Fruit fly (Drosophila melanogaster) whole organism, embryonic: ENCODE measurements around the gene CG33947.

Experiments
- Asciz ChIP-seq: fragments of 200-800 bp; sonication (Bioruptor generic); optimal IDR thresholded peaks from 2 replicates; lab custom pipeline; 2017; ENCODE audit warnings: missing biosample characterization, mild to moderate bottlenecking, missing genetic modification characterization, missing genetic modification reagents
- B-H2 ChIP-seq: fragments of 200-800 bp; sonication (Bioruptor generic); optimal IDR thresholded peaks from 2 replicates; lab custom pipeline; 2018; ENCODE audit warnings: missing biosample characterization, mild to moderate bottlenecking, missing genetic modification characterization
- CG10654 ChIP-seq: fragments of 200-800 bp; sonication (Bioruptor generic); optimal IDR thresholded peaks from 2 replicates; lab custom pipeline; 2016; ENCODE audit warnings: missing biosample characterization, missing genetic modification characterization
- CG14014 ChIP-seq: fragments of 200-800 bp; sonication (Bioruptor generic); IDR thresholded peaks from 2 replicates; pipeline ENCODE4 v1.3.6; 2022; ENCODE audit warnings: missing biosample characterization, missing genetic modification characterization
- CG14860 ChIP-seq: fragments of 200-800 bp; sonication (Bioruptor generic); IDR thresholded peaks from 3 replicates; pipeline ENCODE4 v1.3.6; 2022; ENCODE audit warnings: missing biosample characterization, missing genetic modification characterization; ENCODE audit not compliant: partially characterized antibody
- CG15269 ChIP-seq: fragments of 200-800 bp; sonication (Bioruptor generic); optimal IDR thresholded peaks from 2 replicates; lab custom pipeline; 2018; ENCODE audit warnings: missing biosample characterization, mild to moderate bottlenecking, missing genetic modification characterization, moderate library complexity
- CG16813 ChIP-seq: fragments of 200-800 bp; sonication (Bioruptor generic); IDR thresholded peaks from 3 replicates; pipeline ENCODE4 v1.3.6; 2022; ENCODE audit warnings: missing biosample characterization, missing genetic modification characterization; ENCODE audit not compliant: partially characterized antibody
- CG17802 ChIP-seq: fragments of 200-800 bp; sonication (Bioruptor generic); optimal IDR thresholded peaks from 2 replicates; lab custom pipeline; 2018; ENCODE audit warnings: missing biosample characterization, mild to moderate bottlenecking, missing genetic modification characterization, moderate library complexity
- CG18262 ChIP-seq: fragments of 200-800 bp; optimal IDR thresholded peaks from 3 replicates; lab custom pipeline; 2019; ENCODE audit warnings: missing biosample characterization, mild to moderate bottlenecking, missing genetic modification characterization, moderate library complexity
- CG2129 ChIP-seq: fragments of 200-800 bp; sonication (Bioruptor generic); IDR thresholded peaks from 2 replicates; pipeline ENCODE4 v1.3.6; 2022; ENCODE audit warnings: missing biosample characterization, missing genetic modification characterization; ENCODE audit not compliant: partially characterized antibody
- CG2889 ChIP-seq: fragments of 200-800 bp; sonication (Bioruptor generic); IDR thresholded peaks from 3 replicates; pipeline ENCODE4 v1.3.6; 2022; ENCODE audit warnings: missing biosample characterization, missing genetic modification characterization
- CG3065 ChIP-seq: fragments of 200-800 bp; sonication (Bioruptor generic); optimal IDR thresholded peaks from 2 replicates; lab custom pipeline; 2016; ENCODE audit warnings: missing biosample characterization, missing genetic modification characterization
- CG32532 ChIP-seq: fragments of 200-800 bp; sonication (Bioruptor generic); IDR thresholded peaks from 2 replicates; pipeline ENCODE4 v1.3.6; 2022; ENCODE audit warnings: missing biosample characterization, missing genetic modification characterization
- CG32772 ChIP-seq: fragments of 200-800 bp; sonication (Bioruptor generic); IDR thresholded peaks from 2 replicates; pipeline ENCODE4 v1.3.6; 2022; ENCODE audit warnings: missing biosample characterization, missing genetic modification characterization
- CG34422 ChIP-seq: fragments of 200-800 bp; sonication (Bioruptor generic); IDR thresholded peaks from 3 replicates; pipeline ENCODE4 v1.3.6; 2022; ENCODE audit warnings: missing biosample characterization, missing genetic modification characterization
- CG6791 ChIP-seq: fragments of 200-800 bp; sonication (Bioruptor generic); IDR thresholded peaks from 3 replicates; pipeline ENCODE4 v1.3.6; 2022; ENCODE audit warnings: missing biosample characterization, missing genetic modification characterization; ENCODE audit not compliant: partially characterized antibody
- CG7372 ChIP-seq: fragments of 200-800 bp; sonication (Bioruptor generic); IDR thresholded peaks from 2 replicates; pipeline ENCODE4 v1.3.6; 2022; ENCODE audit warnings: missing biosample characterization, missing genetic modification characterization
- CG7786 ChIP-seq: fragments of 200-800 bp; sonication (Bioruptor generic); optimal IDR thresholded peaks from 2 replicates; lab custom pipeline; 2016; ENCODE audit warnings: missing biosample characterization, missing genetic modification characterization
- CG7839 ChIP-seq: fragments of 200-800 bp; sonication (Bioruptor generic); optimal IDR thresholded peaks from 3 replicates; lab custom pipeline; 2018; ENCODE audit warnings: missing biosample characterization, mild to moderate bottlenecking, missing genetic modification characterization, moderate library complexity
- CG9817 ChIP-seq: fragments of 200-800 bp; sonication (Bioruptor generic); optimal IDR thresholded peaks from 2 replicates; lab custom pipeline; 2018; ENCODE audit warnings: missing biosample characterization, mild to moderate bottlenecking, missing genetic modification characterization, moderate library complexity
- Drgx ChIP-seq: fragments of 200-800 bp; sonication (Bioruptor generic); IDR thresholded peaks from 2 replicates; pipeline ENCODE4 v1.3.6; 2022; ENCODE audit warnings: missing biosample characterization, missing genetic modification characterization
- E2f1 ChIP-seq: fragments of 200-800 bp; sonication (Bioruptor generic); IDR thresholded peaks from 2 replicates; pipeline ENCODE4 v1.3.6; 2022; ENCODE audit warnings: missing biosample characterization, missing genetic modification characterization
- Gsc ChIP-seq: fragments of 200-800 bp; sonication (Bioruptor generic); IDR thresholded peaks from 2 replicates; pipeline ENCODE4 v1.3.6; 2022; ENCODE audit warnings: missing biosample characterization, missing genetic modification characterization
- HLHmδ ChIP-seq: fragments of 200-800 bp; sonication (Bioruptor generic); optimal IDR thresholded peaks from 2 replicates; lab custom pipeline; 2018; ENCODE audit warnings: missing biosample characterization, mild to moderate bottlenecking, missing genetic modification characterization, moderate library complexity
- Max ChIP-seq: fragments of 200-800 bp; sonication (Bioruptor generic); optimal IDR thresholded peaks from 2 replicates; lab custom pipeline; 2016; ENCODE audit warnings: missing biosample characterization, mild to moderate bottlenecking, missing genetic modification characterization
- Ptx1 ChIP-seq: fragments of 200-800 bp; sonication (Bioruptor generic); IDR thresholded peaks from 2 replicates; pipeline ENCODE4 v1.3.6; 2022; ENCODE audit warnings: missing biosample characterization, missing genetic modification characterization
- amos ChIP-seq: fragments of 200-800 bp; sonication (Bioruptor generic); IDR thresholded peaks from 2 replicates; pipeline ENCODE4 v1.3.6; 2022; ENCODE audit warnings: missing biosample characterization, missing genetic modification characterization; ENCODE audit not compliant: partially characterized antibody
- ato ChIP-seq: fragments of 200-800 bp; sonication (Bioruptor generic); IDR thresholded peaks from 2 replicates; pipeline ENCODE4 v1.3.6; 2022; ENCODE audit warnings: missing biosample characterization, missing genetic modification characterization; ENCODE audit not compliant: partially characterized antibody
- bcd ChIP-seq: fragments of 200-800 bp; sonication (Bioruptor generic); optimal IDR thresholded peaks from 2 replicates; lab custom pipeline; 2017; ENCODE audit warnings: missing biosample characterization, mild to moderate bottlenecking, missing genetic modification characterization
- dysf ChIP-seq: fragments of 200-800 bp; sonication (Bioruptor generic); IDR thresholded peaks from 3 replicates; pipeline ENCODE4 v1.3.6; 2022; ENCODE audit warnings: missing biosample characterization, missing genetic modification characterization
- emc ChIP-seq: fragments of 200-800 bp; sonication (Bioruptor generic); optimal IDR thresholded peaks from 2 replicates; lab custom pipeline; 2016; ENCODE audit warnings: missing biosample characterization, missing genetic modification characterization
- fd96Cb ChIP-seq: fragments of 200-800 bp; sonication (Bioruptor generic); optimal IDR thresholded peaks from 2 replicates; lab custom pipeline; 2018; ENCODE audit warnings: missing biosample characterization, mild to moderate bottlenecking, missing genetic modification characterization, moderate library complexity
- ftz-f1 ChIP-seq: fragments of 200-800 bp; sonication (Bioruptor generic); optimal IDR thresholded peaks from 2 replicates; lab custom pipeline; 2016; ENCODE audit warnings: missing biosample characterization, missing genetic modification characterization
- fu2 ChIP-seq: fragments of 200-800 bp; sonication (Bioruptor generic); optimal IDR thresholded peaks from 2 replicates; lab custom pipeline; 2016; ENCODE audit warnings: missing biosample characterization, missing genetic modification characterization
- insv ChIP-seq, 2 experiments: fragments of 200-800 bp; sonication (Bioruptor generic); optimal IDR thresholded peaks; 3 replicates each; lab custom pipeline; 2016 to 2018; ENCODE audit warnings: missing biosample characterization in 2 of 2, missing genetic modification characterization in 2 of 2
- kni ChIP-seq: fragments of 200-800 bp; sonication (Bioruptor generic); optimal IDR thresholded peaks from 3 replicates; lab custom pipeline; 2017; ENCODE audit warnings: mild to moderate bottlenecking, missing biosample characterization, missing genetic modification reagents, missing genetic modification characterization
- nau ChIP-seq: fragments of 200-800 bp; sonication (Bioruptor generic); optimal IDR thresholded peaks from 3 replicates; lab custom pipeline; 2017; ENCODE audit warnings: missing biosample characterization, mild to moderate bottlenecking, missing genetic modification characterization, missing genetic modification reagents
- nmo ChIP-seq: fragments of 200-800 bp; sonication (Bioruptor generic); optimal IDR thresholded peaks from 2 replicates; lab custom pipeline; 2018; ENCODE audit warnings: missing biosample characterization, mild to moderate bottlenecking, missing genetic modification characterization, moderate library complexity
- rib ChIP-seq: fragments of 200-800 bp; sonication (Bioruptor generic); IDR thresholded peaks from 2 replicates; pipeline ENCODE4 v1.3.6; 2022; ENCODE audit warnings: missing biosample characterization, missing genetic modification characterization
- sd ChIP-seq: fragments of 200-800 bp; sonication (Bioruptor generic); optimal IDR thresholded peaks from 3 replicates; lab custom pipeline; 2018; ENCODE audit warnings: missing biosample characterization, mild to moderate bottlenecking, missing genetic modification characterization, moderate library complexity
- stwl ChIP-seq: fragments of 200-800 bp; sonication (Bioruptor generic); optimal IDR thresholded peaks from 3 replicates; lab custom pipeline; 2018; ENCODE audit warnings: missing biosample characterization, mild to moderate bottlenecking, missing genetic modification characterization, moderate library complexity
- tap ChIP-seq: fragments of 200-800 bp; optimal IDR thresholded peaks from 3 replicates; lab custom pipeline; 2019; ENCODE audit warnings: missing biosample characterization, mild to moderate bottlenecking, missing genetic modification characterization, moderate library complexity
- tio ChIP-seq: fragments of 200-800 bp; sonication (Bioruptor generic); optimal IDR thresholded peaks from 2 replicates; lab custom pipeline; 2017; ENCODE audit warnings: missing biosample characterization, missing genetic modification characterization, inconsistent platforms
- trem ChIP-seq: fragments of 200-800 bp; optimal IDR thresholded peaks from 3 replicates; lab custom pipeline; 2019; ENCODE audit warnings: missing biosample characterization, mild to moderate bottlenecking, missing genetic modification characterization, moderate library complexity
- tx ChIP-seq: fragments of 200-800 bp; sonication (Bioruptor generic); optimal IDR thresholded peaks from 2 replicates; lab custom pipeline; 2016; ENCODE audit warnings: missing biosample characterization, missing genetic modification characterization
- vfl ChIP-seq: fragments of 200-800 bp; sonication (Bioruptor generic); optimal IDR thresholded peaks from 2 replicates; lab custom pipeline; 2016; ENCODE audit warnings: missing biosample characterization, missing genetic modification characterization
- wdn ChIP-seq: fragments of 200-800 bp; sonication (Bioruptor generic); IDR thresholded peaks from 2 replicates; pipeline ENCODE4 v1.3.6; 2022; ENCODE audit warnings: missing biosample characterization, missing genetic modification characterization
- zfh2 ChIP-seq: fragments of 200-800 bp; sonication (Bioruptor generic); optimal IDR thresholded peaks from 2 replicates; lab custom pipeline; 2016; ENCODE audit warnings: missing biosample characterization, missing genetic modification characterization

Gene CG33947

dm6 chr3L:11113198-11114197 is 17.2 kb downstream of the CG33947 start, which contains the start of gene Sod1 (continued):
- TF ChIP-seq CG7839 (tag; lab: Kevin White, UChicago), result no peak
- no peak for TF ChIP-seq CG7372 (GFP tag; lab: Robert Waterston, UW)
- TF ChIP-seq HLHmδ (GFP tag; lab: Kevin White, UChicago), result no peak
- TF ChIP-seq fd96Cb (tag; lab: Kevin White, UChicago), result no peak
- no peak for TF ChIP-seq CG9817 (tag; lab: Kevin White, UChicago)
- TF ChIP-seq stwl (tag; lab: Kevin White, UChicago), result peak; percentile 57
- TF ChIP-seq emc, result no peak
- no peak for TF ChIP-seq rib (GFP tag; lab: Robert Waterston, UW)
- no peak for TF ChIP-seq CG6791 (GFP tag; lab: Robert Waterston, UW)
- no peak for TF ChIP-seq Asciz
- TF ChIP-seq CG32772 (GFP tag; lab: Robert Waterston, UW), result no peak
- TF ChIP-seq ato (GFP tag; lab: Robert Waterston, UW), result no peak
- TF ChIP-seq CG14014, result no peak; the same call in 1 of the 2 replicates
- no peak for TF ChIP-seq CG2889
- no peak for TF ChIP-seq CG14860 (GFP tag; lab: Robert Waterston, UW)
- no peak for TF ChIP-seq CG18262
- no peak for TF ChIP-seq CG2129
- no peak; the same call in 2 of the 3 replicates for TF ChIP-seq CG16813 (GFP tag; lab: Robert Waterston, UW)
- no peak for TF ChIP-seq tio (GFP tag; lab: Kevin White, UChicago)
- no peak for TF ChIP-seq CG3065
- no peak for TF ChIP-seq B-H2 (GFP tag; lab: Kevin White, UChicago)
- no peak for TF ChIP-seq bcd (GFP tag; lab: Kevin White, UChicago)
- TF ChIP-seq dysf (GFP tag; lab: Robert Waterston, UW), result no peak
- 0 out of 2 replicates have a peak, but pooled peaks have one; percentile 19 for TF ChIP-seq Drgx
- no peak for TF ChIP-seq kni
- TF ChIP-seq CG10654 (GFP tag; lab: Kevin White, UChicago), result no peak
- no peak for TF ChIP-seq tap (tag; lab: Kevin White, UChicago)
- TF ChIP-seq nau (GFP tag; lab: Kevin White, UChicago), result no peak
- peak; percentile 31 for TF ChIP-seq nmo (GFP tag; lab: Kevin White, UChicago)
- no peak for TF ChIP-seq fu2 (GFP tag; lab: Kevin White, UChicago)
- no peak for TF ChIP-seq zfh2 (GFP tag; lab: Kevin White, UChicago)
- TF ChIP-seq sd (tag; lab: Kevin White, UChicago), result peak; percentile 24
- no peak for TF ChIP-seq trem
- no peak for TF ChIP-seq vfl (GFP tag; lab: Kevin White, UChicago)
- no peak for TF ChIP-seq amos (GFP tag; lab: Robert Waterston, UW)
- TF ChIP-seq tx (GFP tag; lab: Kevin White, UChicago), result no peak
- no peak for TF ChIP-seq CG7786 (GFP tag; lab: Kevin White, UChicago)
- TF ChIP-seq E2f1 (GFP tag; lab: Robert Waterston, UW), result no peak
- TF ChIP-seq Max (GFP tag; lab: Kevin White, UChicago), result no peak
- no peak for TF ChIP-seq insv (GFP tag; optimal IDR thresholded peaks at IDR 0.05; lab: Kevin White, UChicago)
- peak; percentile 90 for TF ChIP-seq ftz-f1
- no peak for TF ChIP-seq Gsc (GFP tag; lab: Robert Waterston, UW)
- TF ChIP-seq CG32532 (GFP tag; lab: Robert Waterston, UW), result no peak
- TF ChIP-seq CG17802 (tag; lab: Kevin White, UChicago), result peak; percentile 89
- TF ChIP-seq wdn (GFP tag; lab: Robert Waterston, UW), result no peak
- TF ChIP-seq CG15269 (tag; lab: Kevin White, UChicago), result no peak
- no peak for TF ChIP-seq Ptx1 (GFP tag; lab: Robert Waterston, UW)
- peak; percentile 83; the same call in 1 of the 3 replicates for TF ChIP-seq CG34422 (GFP tag; lab: Robert Waterston, UW)
